Fruit fly (Drosophila melanogaster) whole organism, embryonic: ENCODE data around the gene CG5346.
A peak's percentile ranks its signal among the peaks of the same experiment; 100 is the strongest.

Source experiments
- CG10979 ChIP-seq: fragments of 200-800 bp; sonication (Bioruptor generic); optimal IDR thresholded peaks from 2 replicates; lab custom pipeline; 2018; ENCODE audit warnings: missing biosample characterization, mild to moderate bottlenecking, missing genetic modification characterization, moderate library complexity
- CG11560 ChIP-seq: fragments of 200-800 bp; sonication (Bioruptor generic); IDR thresholded peaks from 3 replicates; pipeline ENCODE4 v1.3.6; 2022; ENCODE audit warnings: missing biosample characterization, missing genetic modification characterization
- CG1233 ChIP-seq: fragments of 200-800 bp; sonication (Bioruptor generic); optimal IDR thresholded peaks from 4 replicates; lab custom pipeline; 2018; ENCODE audit warnings: missing biosample characterization, mild to moderate bottlenecking, missing genetic modification characterization
- CG12659 ChIP-seq: fragments of 200-800 bp; sonication (Bioruptor generic); optimal IDR thresholded peaks from 3 replicates; lab custom pipeline; 2017; ENCODE audit warnings: mild to moderate bottlenecking, missing biosample characterization, missing genetic modification reagents, missing genetic modification characterization
- CG12769 ChIP-seq: fragments of 200-800 bp; sonication (Bioruptor generic); optimal IDR thresholded peaks from 2 replicates; lab custom pipeline; 2019; ENCODE audit warnings: missing biosample characterization, mild to moderate bottlenecking, missing genetic modification characterization, moderate library complexity
- CG14014 ChIP-seq: fragments of 200-800 bp; sonication (Bioruptor generic); IDR thresholded peaks from 2 replicates; pipeline ENCODE4 v1.3.6; 2022; ENCODE audit warnings: missing biosample characterization, missing genetic modification characterization
- CG14441 ChIP-seq: fragments of 200-800 bp; sonication (Bioruptor generic); IDR thresholded peaks from 2 replicates; pipeline ENCODE4 v1.3.6; 2022; ENCODE audit warnings: missing biosample characterization, missing genetic modification characterization
- CG15514 ChIP-seq: fragments of 200-800 bp; sonication (Bioruptor generic); optimal IDR thresholded peaks from 3 replicates; lab custom pipeline; 2017; ENCODE audit warnings: missing biosample characterization, missing genetic modification characterization, mild to moderate bottlenecking, moderate library complexity, missing genetic modification reagents
- CG15696 ChIP-seq: fragments of 200-800 bp; sonication (Bioruptor generic); optimal IDR thresholded peaks from 2 replicates; lab custom pipeline; 2019; ENCODE audit warnings: missing biosample characterization, mild to moderate bottlenecking, missing genetic modification characterization, moderate library complexity
- CG1602 ChIP-seq: fragments of 200-800 bp; sonication (Bioruptor generic); optimal IDR thresholded peaks from 3 replicates; lab custom pipeline; 2016; ENCODE audit warnings: missing biosample characterization, missing genetic modification characterization
- CG2120 ChIP-seq: fragments of 200-800 bp; sonication (Bioruptor generic); optimal IDR thresholded peaks from 3 replicates; lab custom pipeline; 2016; ENCODE audit warnings: missing biosample characterization, missing genetic modification characterization
- CG2202 ChIP-seq: fragments of 200-800 bp; sonication (Bioruptor generic); optimal IDR thresholded peaks from 2 replicates; lab custom pipeline; 2018; ENCODE audit warnings: missing biosample characterization, mild to moderate bottlenecking, missing genetic modification characterization
- CG31441 ChIP-seq: fragments of 200-800 bp; sonication (Bioruptor generic); IDR thresholded peaks from 2 replicates; pipeline ENCODE4 v1.3.6; 2022; ENCODE audit warnings: missing biosample characterization, missing genetic modification characterization
- CG4707 ChIP-seq: fragments of 200-800 bp; sonication (Bioruptor generic); optimal IDR thresholded peaks from 2 replicates; lab custom pipeline; 2018; ENCODE audit warnings: missing biosample characterization, mild to moderate bottlenecking, missing genetic modification characterization, moderate library complexity
- CG4854 ChIP-seq: fragments of 200-800 bp; sonication (Bioruptor generic); optimal IDR thresholded peaks from 2 replicates; lab custom pipeline; 2016; ENCODE audit warnings: missing biosample characterization, missing genetic modification characterization, inconsistent platforms
- CG7271 ChIP-seq: fragments of 200-800 bp; sonication (Bioruptor generic); optimal IDR thresholded peaks from 2 replicates; lab custom pipeline; 2018; ENCODE audit warnings: missing biosample characterization, mild to moderate bottlenecking, missing genetic modification characterization, moderate library complexity
- CG8388 ChIP-seq: fragments of 200-800 bp; sonication (Bioruptor generic); optimal IDR thresholded peaks from 2 replicates; lab custom pipeline; 2019; ENCODE audit warnings: missing biosample characterization, mild to moderate bottlenecking, missing genetic modification characterization, moderate library complexity
- CG9609 ChIP-seq: fragments of 200-800 bp; sonication (Bioruptor generic); optimal IDR thresholded peaks from 3 replicates; lab custom pipeline; 2016; ENCODE audit warnings: missing biosample characterization, missing genetic modification characterization
- Camta ChIP-seq: fragments of 200-800 bp; sonication (Bioruptor generic); optimal IDR thresholded peaks from 2 replicates; lab custom pipeline; 2016; ENCODE audit warnings: missing biosample characterization, missing genetic modification characterization
- GATAe ChIP-seq: fragments of 200-800 bp; sonication (Bioruptor generic); conservative IDR thresholded peaks from 2 replicates; pipeline ENCODE4 v1.3.6; 2022; ENCODE audit warnings: missing biosample characterization, missing genetic modification characterization
- MTF-1 ChIP-seq: fragments of 200-800 bp; sonication (Bioruptor generic); optimal IDR thresholded peaks from 2 replicates; lab custom pipeline; 2018; ENCODE audit warnings: missing biosample characterization, mild to moderate bottlenecking, missing genetic modification characterization, borderline replicate concordance
- Scr ChIP-seq: fragments of 200-800 bp; sonication (Bioruptor generic); IDR thresholded peaks from 2 replicates; pipeline ENCODE4 v1.3.6; 2022; ENCODE audit warnings: missing biosample characterization, missing genetic modification characterization; ENCODE audit not compliant: partially characterized antibody
- Sin3A ChIP-seq: fragments of >200 bp; optimal IDR thresholded peaks from 2 replicates; lab custom pipeline; 2018
- bab2 ChIP-seq: fragments of 200-800 bp; sonication (Bioruptor generic); optimal IDR thresholded peaks from 2 replicates; lab custom pipeline; 2016; ENCODE audit warnings: missing biosample characterization, missing genetic modification characterization
- cad ChIP-seq: fragments of >200 bp; optimal IDR thresholded peaks from 2 replicates; lab custom pipeline; 2017; ENCODE audit warnings: missing biosample characterization, missing genetic modification characterization
- dati ChIP-seq: fragments of 200-800 bp; sonication (Bioruptor generic); IDR thresholded peaks from 2 replicates; pipeline ENCODE4 v1.3.6; 2022; ENCODE audit warnings: missing biosample characterization, missing genetic modification characterization
- eyg ChIP-seq: fragments of 200-800 bp; sonication (Bioruptor generic); optimal IDR thresholded peaks from 3 replicates; lab custom pipeline; 2016; ENCODE audit warnings: missing biosample characterization, missing genetic modification characterization
- fd96Cb ChIP-seq: fragments of 200-800 bp; sonication (Bioruptor generic); optimal IDR thresholded peaks from 2 replicates; lab custom pipeline; 2018; ENCODE audit warnings: missing biosample characterization, mild to moderate bottlenecking, missing genetic modification characterization, moderate library complexity
- fru ChIP-seq: fragments of >200 bp; optimal IDR thresholded peaks from 2 replicates; lab custom pipeline; 2017
- gem ChIP-seq: fragments of 200-800 bp; sonication (Bioruptor generic); optimal IDR thresholded peaks from 2 replicates; lab custom pipeline; 2019; ENCODE audit warnings: missing biosample characterization, mild to moderate bottlenecking, missing genetic modification characterization, moderate library complexity
- hb ChIP-seq: fragments of 200-800 bp; sonication (Bioruptor generic); IDR thresholded peaks from 3 replicates; pipeline ENCODE4 v1.3.6; 2022; ENCODE audit warnings: missing biosample characterization, missing genetic modification characterization; ENCODE audit not compliant: partially characterized antibody
- jing ChIP-seq: fragments of 200-800 bp; sonication (Bioruptor generic); optimal IDR thresholded peaks from 2 replicates; lab custom pipeline; 2018; ENCODE audit warnings: missing biosample characterization, mild to moderate bottlenecking, missing genetic modification characterization
- jumu ChIP-seq: fragments of 200-800 bp; sonication (Bioruptor generic); optimal IDR thresholded peaks from 3 replicates; lab custom pipeline; 2016; ENCODE audit warnings: missing biosample characterization, missing genetic modification characterization
- kay ChIP-seq: fragments of 200-800 bp; sonication (Bioruptor generic); optimal IDR thresholded peaks from 2 replicates; lab custom pipeline; 2016; ENCODE audit warnings: missing biosample characterization, missing genetic modification characterization
- lmd ChIP-seq: fragments of 200-800 bp; sonication (Bioruptor generic); IDR thresholded peaks from 2 replicates; pipeline ENCODE4 v1.3.6; 2022; ENCODE audit warnings: missing biosample characterization, missing genetic modification characterization
- lola ChIP-seq, 3 experiments: fragments of >200 bp in 2 of 3; fragments of 200-800 bp in 1 of 3; sonication (Bioruptor generic) in 1 of 3; optimal IDR thresholded peaks; 2 replicates each; lab custom pipeline; 2017 to 2019; ENCODE audit warnings: missing biosample characterization in 3 of 3, missing genetic modification characterization in 3 of 3, mild to moderate bottlenecking in 1 of 3, moderate library complexity in 1 of 3
- mam ChIP-seq: fragments of 200-800 bp; sonication (Bioruptor generic); optimal IDR thresholded peaks from 3 replicates; lab custom pipeline; 2016; ENCODE audit warnings: missing biosample characterization, missing genetic modification characterization
- mld ChIP-seq: fragments of 200-800 bp; sonication (Bioruptor generic); IDR thresholded peaks from 3 replicates; pipeline ENCODE4 v1.3.6; 2022; ENCODE audit warnings: missing biosample characterization, missing genetic modification characterization; ENCODE audit not compliant: partially characterized antibody
- odd ChIP-seq: fragments of 200-800 bp; sonication (Bioruptor generic); optimal IDR thresholded peaks from 2 replicates; lab custom pipeline; 2017; ENCODE audit warnings: missing biosample characterization, mild to moderate bottlenecking, missing genetic modification characterization
- otp ChIP-seq: fragments of 200-800 bp; sonication (Bioruptor generic); IDR thresholded peaks from 3 replicates; pipeline ENCODE4, ENCODE4 v1.3.6; 2022; ENCODE audit warnings: missing biosample characterization, missing genetic modification characterization
- pan ChIP-seq, 4 experiments: fragments of >200 bp in 3 of 4; fragments of 200-800 bp in 1 of 4; sonication (Bioruptor generic) in 1 of 4; optimal IDR thresholded peaks in 3 of 4; IDR thresholded peaks in 1 of 4; 2 replicates each; pipeline versions ENCODE4 v1.3.6 to Lab custom; 2017 to 2022; ENCODE audit warnings: missing biosample characterization in 2 of 4, missing genetic modification characterization in 2 of 4, mixed read lengths in 1 of 4
- pros ChIP-seq: fragments of 200-800 bp; sonication (Bioruptor generic); optimal IDR thresholded peaks from 3 replicates; lab custom pipeline; 2019; ENCODE audit warnings: missing biosample characterization, mild to moderate bottlenecking, missing genetic modification characterization, moderate library complexity
- pum ChIP-seq: fragments of 200-800 bp; sonication (Bioruptor generic); optimal IDR thresholded peaks from 2 replicates; lab custom pipeline; 2016; ENCODE audit warnings: missing biosample characterization, missing genetic modification characterization
- pzg ChIP-seq: fragments of 200-800 bp; sonication (Bioruptor generic); optimal IDR thresholded peaks from 3 replicates; lab custom pipeline; 2018; ENCODE audit warnings: missing biosample characterization, mild to moderate bottlenecking, missing genetic modification characterization, moderate library complexity
- sna ChIP-seq: fragments of 200-800 bp; sonication (Bioruptor generic); IDR thresholded peaks from 2 replicates; pipeline ENCODE4 v1.3.6; 2022; ENCODE audit warnings: missing biosample characterization, missing genetic modification characterization; ENCODE audit not compliant: partially characterized antibody
- stwl ChIP-seq: fragments of 200-800 bp; sonication (Bioruptor generic); optimal IDR thresholded peaks from 3 replicates; lab custom pipeline; 2018; ENCODE audit warnings: missing biosample characterization, mild to moderate bottlenecking, missing genetic modification characterization, moderate library complexity
- tll ChIP-seq, 2 experiments: fragments of 200-800 bp in 1 of 2; fragments of >200 bp in 1 of 2; sonication (Bioruptor generic) in 1 of 2; optimal IDR thresholded peaks; 2 replicates each; lab custom pipeline; 2017 to 2019; ENCODE audit warnings: missing biosample characterization in 2 of 2, missing genetic modification characterization in 2 of 2, mild to moderate bottlenecking in 1 of 2, moderate library complexity in 1 of 2
- wdn ChIP-seq: fragments of 200-800 bp; sonication (Bioruptor generic); IDR thresholded peaks from 2 replicates; pipeline ENCODE4 v1.3.6; 2022; ENCODE audit warnings: missing biosample characterization, missing genetic modification characterization

Gene CG5346

DNA sequence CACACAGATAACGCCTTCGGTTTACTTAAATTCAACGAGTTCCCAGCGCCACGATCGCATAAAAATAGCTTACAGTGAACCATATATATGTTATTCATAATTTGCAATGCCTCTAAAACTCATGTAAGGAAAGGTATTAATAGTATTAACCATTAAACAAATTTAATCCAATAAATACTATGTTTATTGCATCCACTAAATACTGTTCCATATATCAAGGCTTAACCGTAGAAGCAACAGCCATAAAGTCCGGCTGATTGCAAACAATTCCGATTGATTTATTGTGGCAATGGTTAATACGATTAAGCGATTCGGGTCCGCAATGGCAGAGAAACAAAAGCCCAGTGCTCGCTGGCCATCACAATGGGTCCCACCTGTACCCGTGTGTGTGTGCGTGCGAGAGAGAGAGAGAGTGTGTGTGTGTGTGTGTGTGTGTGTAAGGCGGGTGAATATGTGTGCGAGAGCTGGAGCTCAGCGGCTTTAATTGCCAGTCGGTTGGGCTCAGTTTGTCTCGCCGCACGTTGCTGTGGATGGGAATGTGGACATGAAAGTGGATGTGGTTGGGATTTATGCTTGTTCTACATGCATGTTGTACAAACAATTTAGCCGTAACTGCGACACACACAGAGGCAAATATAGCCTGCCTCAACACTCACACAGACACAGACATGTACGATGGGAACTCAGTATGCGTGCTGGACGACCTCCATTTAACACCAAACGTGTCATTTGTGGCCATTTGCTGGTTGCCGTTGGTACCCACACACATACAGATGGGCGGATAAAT, 33.7 kb downstream of the CG5346 start (continued):
- TF ChIP-seq dati (GFP tag; lab: Robert Waterston, UW): no peak
- no peak for TF ChIP-seq otp (GFP tag; lab: Robert Waterston, UW)
- TF ChIP-seq mam (GFP tag; lab: Kevin White, UChicago): no peak
- TF ChIP-seq CG10979 (tag; lab: Kevin White, UChicago): peak; percentile 62
- peak; percentile 59 for TF ChIP-seq CG1233 (GFP tag; lab: Kevin White, UChicago)
- TF ChIP-seq kay (GFP tag; lab: Kevin White, UChicago): no peak
- no peak for TF ChIP-seq CG8388 (GFP tag; lab: Kevin White, UChicago)
- TF ChIP-seq eyg (GFP tag; lab: Kevin White, UChicago): no peak
- TF ChIP-seq jing (GFP tag; lab: Kevin White, UChicago): no peak
- no peak for TF ChIP-seq mld (GFP tag; lab: Robert Waterston, UW)
- no peak for TF ChIP-seq CG1602 (GFP tag; lab: Kevin White, UChicago)
- TF ChIP-seq CG14441: no peak
- TF ChIP-seq tll (GFP tag; optimal IDR thresholded peaks at IDR 0.05; lab: Kevin White, UChicago): no peak
- TF ChIP-seq hb (GFP tag; lab: Robert Waterston, UW): no peak
- no peak for TF ChIP-seq pum (GFP tag; lab: Kevin White, UChicago)
- TF ChIP-seq CG9609 (GFP tag; lab: Kevin White, UChicago): no peak
- no peak for TF ChIP-seq bab2 (GFP tag; lab: Kevin White, UChicago)
- TF ChIP-seq CG4854 (GFP tag; lab: Kevin White, UChicago): no peak
- no peak for TF ChIP-seq Camta (GFP tag; lab: Kevin White, UChicago)
- TF ChIP-seq fru (lab: Kevin White, UChicago): no peak
- no peak for TF ChIP-seq GATAe (GFP tag; lab: Robert Waterston, UW)
- TF ChIP-seq wdn: 0 out of 2 replicates have a peak, but pooled peaks have one; percentile 37
- no peak for TF ChIP-seq odd (GFP tag; lab: Kevin White, UChicago)
- TF ChIP-seq stwl (tag; lab: Kevin White, UChicago): no peak
- TF ChIP-seq cad (GFP tag; lab: Kevin White, UChicago): no peak
- no peak for TF ChIP-seq jumu (GFP tag; lab: Kevin White, UChicago)
- no peak for TF ChIP-seq CG7271
- TF ChIP-seq fd96Cb: peak; percentile 73
- no peak for TF ChIP-seq pzg (GFP tag; lab: Kevin White, UChicago)
- no peak for TF ChIP-seq CG11560 (tag; lab: Robert Waterston, UW)
- TF ChIP-seq pan (optimal IDR thresholded peaks at IDR 0.05; lab: Kevin White, UChicago): no peak
- no peak for TF ChIP-seq pan (GFP tag; optimal IDR thresholded peaks at IDR 0.05 in 1 of 2, IDR thresholded peaks at IDR 0.05 in 1 of 2)
- peak; percentile 69 for TF ChIP-seq gem (tag; lab: Kevin White, UChicago)
- TF ChIP-seq CG12769 (tag; lab: Kevin White, UChicago): peak; percentile 28
- peak; percentile 32; the same call in 1 of the 2 replicates for TF ChIP-seq CG31441 (GFP tag; lab: Robert Waterston, UW)
- TF ChIP-seq CG2202 (tag; lab: Kevin White, UChicago): no peak
- TF ChIP-seq Scr (GFP tag; lab: Robert Waterston, UW): no peak
- 0 out of 2 replicates have a peak, but pooled peaks have one; percentile 5 for TF ChIP-seq CG14014
- no peak for TF ChIP-seq lola (GFP tag; optimal IDR thresholded peaks at IDR 0.05; lab: Kevin White, UChicago)
- TF ChIP-seq CG12659 (GFP tag; lab: Kevin White, UChicago): no peak
- TF ChIP-seq CG4707 (GFP tag; lab: Kevin White, UChicago): no peak
- TF ChIP-seq CG2120 (GFP tag; lab: Kevin White, UChicago): peak; percentile 57
- TF ChIP-seq sna: no peak
- no peak for TF ChIP-seq CG15696 (tag; lab: Kevin White, UChicago)
- peak; percentile 52; the same call in 1 of the 2 replicates for TF ChIP-seq lmd (GFP tag; lab: Robert Waterston, UW)
- no peak for TF ChIP-seq Sin3A
- no peak for TF ChIP-seq MTF-1 (GFP tag; lab: Kevin White, UChicago)
- peak; percentile 0 for TF ChIP-seq CG15514
- no peak for TF ChIP-seq pros (GFP tag; lab: Kevin White, UChicago)
